Worm (Caenorhabditis elegans): ENCODE measurements around the gene rog-1.

ce11 chrII:1344524-1345119, 30.2 kb downstream of the rog-1 start:
- TF ChIP-seq lin-15B (tag; optimal IDR thresholded peaks at IDR 0.05), result no peak
- peak; percentile 67 for TF ChIP-seq zip-4 (GFP tag; optimal IDR thresholded peaks at IDR 0.05)
- no peak for TF ChIP-seq mdl-1 (tag; optimal IDR thresholded peaks at IDR 0.05)
- no peak for TF ChIP-seq fos-1 (tag; optimal IDR thresholded peaks at IDR 0.05)
- no peak for TF ChIP-seq C04F5.9 (tag; optimal IDR thresholded peaks at IDR 0.05)
